Fruit fly (Drosophila melanogaster): ENCODE data around the gene CG9386.

Gene CG9386

dm6 chr3R:9577382-9578137 lies 22.4 kb upstream of the CG9386 start, which contains the start of the genes Kap-alpha3 and Son (continued):
- peak; percentile 84 for TF ChIP-seq ase (GFP tag; IDR thresholded peaks at IDR 0.05)
- peak; percentile 92 for TF ChIP-seq CG15514 (GFP tag; optimal IDR thresholded peaks at IDR 0.05)
- peak; percentile 84 for TF ChIP-seq CG18262 (tag; optimal IDR thresholded peaks at IDR 0.05)
- TF ChIP-seq pnt (GFP tag; optimal IDR thresholded peaks at IDR 0.05): peak; percentile 90
- TF ChIP-seq CG4617 (GFP tag; optimal IDR thresholded peaks at IDR 0.05; ENCODE audit: borderline replicate concordance): peak; percentile 87
- TF ChIP-seq CG2129 (GFP tag; IDR thresholded peaks at IDR 0.05; ENCODE audit: partially characterized antibody): peak; percentile 75
- TF ChIP-seq CG8478 (optimal IDR thresholded peaks at IDR 0.05): no peak
- TF ChIP-seq H2.0 (GFP tag; IDR thresholded peaks at IDR 0.05): peak; percentile 84
- peak; percentile 92 for TF ChIP-seq sqz (GFP tag; optimal IDR thresholded peaks at IDR 0.05)
- peak; percentile 97 for TF ChIP-seq CG17361 (GFP tag; IDR thresholded peaks at IDR 0.05)
- TF ChIP-seq CG12299 (tag; optimal IDR thresholded peaks at IDR 0.05): peak; percentile 86
- TF ChIP-seq seq (GFP tag; IDR thresholded peaks at IDR 0.05): peak; percentile 81
- TF ChIP-seq slp2 (GFP tag; optimal IDR thresholded peaks at IDR 0.05): peak; percentile 91
- peak; percentile 86 for TF ChIP-seq pzg (GFP tag; optimal IDR thresholded peaks at IDR 0.05)
- peak; percentile 84 for TF ChIP-seq HmgD (GFP tag; optimal IDR thresholded peaks at IDR 0.05)
- TF ChIP-seq chm (GFP tag; IDR thresholded peaks at IDR 0.05): peak; percentile 90
- peak; percentile 87 for TF ChIP-seq grn (GFP tag; optimal IDR thresholded peaks at IDR 0.05)
- TF ChIP-seq CG4360 (GFP tag; IDR thresholded peaks at IDR 0.05): no peak
- peak; percentile 85 for TF ChIP-seq kah (GFP tag; optimal IDR thresholded peaks at IDR 0.05)
- TF ChIP-seq dmrt99B (tag; optimal IDR thresholded peaks at IDR 0.05): peak; percentile 85
- peak; percentile 59 for TF ChIP-seq Adf1 (GFP tag; IDR thresholded peaks at IDR 0.05)
- TF ChIP-seq Lpt (GFP tag; optimal IDR thresholded peaks at IDR 0.05): no peak
- TF ChIP-seq ab (GFP tag; optimal IDR thresholded peaks at IDR 0.05): peak; percentile 62
- TF ChIP-seq CG17328 (GFP tag; IDR thresholded peaks at IDR 0.05): peak; percentile 89
- peak; percentile 83 for TF ChIP-seq ac (GFP tag; optimal IDR thresholded peaks at IDR 0.05)
- peak; percentile 64 for TF ChIP-seq Deaf1 (tag; optimal IDR thresholded peaks at IDR 0.05)
- TF ChIP-seq pita (GFP tag; optimal IDR thresholded peaks at IDR 0.05): no peak
- TF ChIP-seq C15 (GFP tag; IDR thresholded peaks at IDR 0.05): peak; percentile 80; the same call in 2 of the 3 replicates
- no peak for TF ChIP-seq Trl (optimal IDR thresholded peaks at IDR 0.05)
- peak; percentile 95 for TF ChIP-seq Trl (GFP tag; optimal IDR thresholded peaks at IDR 0.05)
- no peak for TF ChIP-seq h (optimal IDR thresholded peaks at IDR 0.05)
- TF ChIP-seq Fer1 (GFP tag; optimal IDR thresholded peaks at IDR 0.05): peak; percentile 94
- peak; percentile 96 for TF ChIP-seq shn (GFP tag; optimal IDR thresholded peaks at IDR 0.05)
- peak; percentile 89 for TF ChIP-seq CG13424 (tag; optimal IDR thresholded peaks at IDR 0.05)
- TF ChIP-seq ATbp (GFP tag; optimal IDR thresholded peaks at IDR 0.05): peak; percentile 88
- peak; percentile 90 for TF ChIP-seq wek (GFP tag; optimal IDR thresholded peaks at IDR 0.05)
- TF ChIP-seq slou (GFP tag; optimal IDR thresholded peaks at IDR 0.05): peak; percentile 84
- TF ChIP-seq CG10543 (GFP tag; optimal IDR thresholded peaks at IDR 0.05): peak; percentile 98
- TF ChIP-seq dm (GFP tag; optimal IDR thresholded peaks at IDR 0.05): peak; percentile 96
- peak; percentile 90 for TF ChIP-seq btn (GFP tag; optimal IDR thresholded peaks at IDR 0.05)
- peak; percentile 73 for TF ChIP-seq CG12219 (GFP tag; optimal IDR thresholded peaks at IDR 0.05)
- peak; percentile 87 for TF ChIP-seq disco-r (GFP tag; optimal IDR thresholded peaks at IDR 0.05)
- peak; percentile 63; the same call in 1 of the 2 replicates for TF ChIP-seq ham (GFP tag; IDR thresholded peaks at IDR 0.05)
- TF ChIP-seq phol (tag; optimal IDR thresholded peaks at IDR 0.05): peak; percentile 95
- TF ChIP-seq Opbp (GFP tag; IDR thresholded peaks at IDR 0.05; ENCODE audit: partially characterized antibody): peak; percentile 99
- TF ChIP-seq mld (GFP tag; IDR thresholded peaks at IDR 0.05; ENCODE audit: partially characterized antibody): peak; percentile 57; the same call in 1 of the 3 replicates
- peak; percentile 91 for TF ChIP-seq CG13894 (tag; optimal IDR thresholded peaks at IDR 0.05)
- TF ChIP-seq toy (GFP tag; IDR thresholded peaks at IDR 0.05): peak; percentile 69; the same call in 1 of the 2 replicates
- peak; percentile 91 for TF ChIP-seq CG1647 (GFP tag; optimal IDR thresholded peaks at IDR 0.05)
- TF ChIP-seq unc-4 (GFP tag; IDR thresholded peaks at IDR 0.05; ENCODE audit: partially characterized antibody): peak; percentile 85

Data from whole organism, embryonic.